Worm (Caenorhabditis elegans) whole organism, L4 larva: ENCODE data around the gene irld-34.

Source experiments
- D1046.2 ChIP-seq: fragments of 200-800 bp; sonication (Bioruptor generic); IDR thresholded peaks from 2 replicates; pipeline ENCODE4 v1.3.6; 2022; ENCODE audit warnings: missing genetic modification characterization, missing compliant biosample characterization
- F10B5.3 ChIP-seq: sonication (generic microtip); optimal IDR thresholded peaks from 2 replicates; lab custom pipeline; 2016; ENCODE audit warnings: mild to moderate bottlenecking, missing genetic modification characterization, missing compliant biosample characterization
- Y5F2A.4 ChIP-seq: fragments of 200-800 bp; sonication (Bioruptor generic); optimal IDR thresholded peaks from 2 replicates; lab custom pipeline; 2018; ENCODE audit warnings: mild to moderate bottlenecking, missing genetic modification characterization, missing compliant biosample characterization
- aha-1 ChIP-seq: fragments of 150-350 bp; peaks from one replicate; lab custom pipeline; 2014; ENCODE audit warnings: missing biosample characterization, missing genetic modification characterization
- ceh-44 ChIP-seq: fragments of 200-800 bp; sonication (Bioruptor generic); IDR thresholded peaks from 2 replicates; pipeline ENCODE4 v1.3.6; 2022; ENCODE audit warnings: missing genetic modification reagents, missing genetic modification characterization, missing compliant biosample characterization
- ctbp-1 ChIP-seq: fragments of 200-800 bp; sonication (Bioruptor generic); IDR thresholded peaks from 2 replicates; pipeline ENCODE4 v1.3.6; 2022; ENCODE audit warnings: missing genetic modification reagents, missing genetic modification characterization, missing compliant biosample characterization
- gei-8 ChIP-seq: fragments of 200-800 bp; sonication (Bioruptor generic); optimal IDR thresholded peaks from 2 replicates; lab custom pipeline; 2018; ENCODE audit warnings: mild to moderate bottlenecking, missing genetic modification characterization, missing compliant biosample characterization
- lin-15B ChIP-seq: fragments of 150-350 bp; sonication (generic microtip); optimal IDR thresholded peaks from 3 replicates; lab custom pipeline; 2014; ENCODE audit warnings: missing biosample characterization, missing genetic modification characterization
- lin-38 ChIP-seq: fragments of 200-800 bp; sonication (Bioruptor generic); IDR thresholded peaks from 2 replicates; pipeline ENCODE4 v1.3.6; 2022; ENCODE audit warnings: missing genetic modification reagents, missing genetic modification characterization, missing compliant biosample characterization
- lsy-2 ChIP-seq, 2 experiments: fragments of 150-350 bp in 1 of 2; sonication (generic microtip) in 1 of 2; optimal IDR thresholded peaks; 2 replicates each; lab custom pipeline; 2014 to 2017; ENCODE audit warnings: missing biosample characterization in 2 of 2, missing genetic modification characterization in 2 of 2
- madf-9 ChIP-seq: fragments of 200-800 bp; sonication (Bioruptor generic); conservative IDR thresholded peaks from 2 replicates; pipeline ENCODE4 v1.3.6; 2022; ENCODE audit warnings: missing genetic modification reagents, missing genetic modification characterization, missing compliant biosample characterization
- mep-1 ChIP-seq: fragments of 150-350 bp; sonication (generic microtip); optimal IDR thresholded peaks from 3 replicates; lab custom pipeline; 2014; ENCODE audit warnings: missing biosample characterization, missing genetic modification characterization
- nhr-25 ChIP-seq: sonication (generic microtip); optimal IDR thresholded peaks from 2 replicates; lab custom pipeline; 2017; ENCODE audit warnings: missing genetic modification characterization, mild to moderate bottlenecking, missing compliant biosample characterization, antibody characterized with exemption, moderate library complexity, borderline replicate concordance; ENCODE audit not compliant: insufficient read depth
- nhr-41 ChIP-seq: fragments of 200-800 bp; sonication (Bioruptor generic); IDR thresholded peaks from 2 replicates; pipeline ENCODE4 v1.3.6; 2022; ENCODE audit warnings: missing genetic modification reagents, missing genetic modification characterization, missing compliant biosample characterization
- nhr-6 ChIP-seq: fragments of 150-350 bp; optimal IDR thresholded peaks from 2 replicates; lab custom pipeline; 2014; ENCODE audit warnings: missing biosample characterization, missing genetic modification characterization
- nhr-76 ChIP-seq: fragments of 150-350 bp; optimal IDR thresholded peaks from 2 replicates; lab custom pipeline; 2014; ENCODE audit warnings: missing biosample characterization, missing genetic modification characterization
- pha-4 ChIP-seq, 2 experiments: fragments of 150-350 bp in 1 of 2; fragments of 200-800 bp in 1 of 2; sonication (Bioruptor generic) in 1 of 2; IDR thresholded peaks in 1 of 2; optimal IDR thresholded peaks in 1 of 2; 2 replicates each; pipeline versions ENCODE4 v1.3.6 to Lab custom; 2014 to 2022; ENCODE audit warnings: missing genetic modification characterization in 2 of 2, missing genetic modification reagents in 2 of 2, missing biosample characterization in 1 of 2, missing compliant biosample characterization in 1 of 2
- php-3 ChIP-seq: fragments of 200-800 bp; sonication (Bioruptor generic); IDR thresholded peaks from 2 replicates; pipeline ENCODE4 v1.3.6; 2022; ENCODE audit warnings: missing genetic modification reagents, missing genetic modification characterization, missing compliant biosample characterization
- sdz-12 ChIP-seq: fragments of 200-800 bp; sonication (Bioruptor generic); optimal IDR thresholded peaks from 2 replicates; lab custom pipeline; 2018; ENCODE audit warnings: mild to moderate bottlenecking, missing genetic modification characterization, missing compliant biosample characterization
- tag-97 ChIP-seq: fragments of 200-800 bp; sonication (Bioruptor generic); IDR thresholded peaks from 2 replicates; pipeline ENCODE4 v1.3.6; 2022; ENCODE audit warnings: missing genetic modification characterization, missing compliant biosample characterization
- unc-62 ChIP-seq, 3 experiments: fragments of 150-350 bp in 1 of 3; sonication (generic microtip); optimal IDR thresholded peaks in 2 of 3; peaks in 1 of 3; 1 replicate in 1 of 3; 2 replicates in 2 of 3; lab custom pipeline; 2014 to 2017; ENCODE audit warnings: missing biosample characterization in 3 of 3, missing genetic modification characterization in 3 of 3, missing genetic modification reagents in 3 of 3, missing genotype in 1 of 3
- vab-7 ChIP-seq: fragments of 200-800 bp; sonication (Bioruptor generic); IDR thresholded peaks from 2 replicates; pipeline ENCODE4 v1.3.6; 2022; ENCODE audit warnings: missing genetic modification reagents, missing genetic modification characterization, missing compliant biosample characterization

Gene irld-34

ce11 chrIII:9199605-9200004 is 44.7 kb downstream of the irld-34 start, which contains the start of gene ZC84.6:
Gene ZC84.6, minus strand, starts transcription at chrIII:9199705.
- TF ChIP-seq sdz-12 (GFP tag; lab: Kevin White, UChicago) (no peak), php-3 (GFP tag; lab: Robert Waterston, UW) (no peak), lin-15B (tag; lab: Kevin White, UChicago) (no peak), aha-1 (tag; lab: Kevin White, UChicago) (no peak), Y5F2A.4 (no peak)

- TF ChIP-seq unc-62 (GFP tag; optimal IDR thresholded peaks at IDR 0.05 in 1 of 2; lab: Kevin White, UChicago) (peak in 1 of 2 experiments; percentile 92), unc-62 (tag; optimal IDR thresholded peaks at IDR 0.05; lab: Kevin White, UChicago) (no peak), nhr-76 (no peak), pha-4 (GFP tag; IDR thresholded peaks at IDR 0.05; lab: Robert Waterston, UW) (no peak), pha-4 (tag; optimal IDR thresholded peaks at IDR 0.05; lab: Kevin White, UChicago) (no peak)
These were observed 47.1 kb downstream of the irld-34 start for ce11 chrIII:9201977-9202376.

- TF ChIP-seq nhr-6 (tag; lab: Kevin White, UChicago) (no peak), ctbp-1 (GFP tag; lab: Robert Waterston, UW) (no peak), madf-9 (no peak), tag-97 (GFP tag; lab: Robert Waterston, UW) (no peak), lin-15B (tag; lab: Kevin White, UChicago) (no peak), F10B5.3 (tag; lab: Kevin White, UChicago) (no peak), lsy-2 (tag; optimal IDR thresholded peaks at IDR 0.05; lab: Kevin White, UChicago) (no peak), lin-38 (GFP tag; lab: Robert Waterston, UW) (no peak), Y5F2A.4 (no peak), vab-7 (GFP tag; lab: Robert Waterston, UW) (no peak), nhr-41 (GFP tag; lab: Robert Waterston, UW) (no peak), ceh-44 (GFP tag; lab: Robert Waterston, UW) (no peak), gei-8 (GFP tag; lab: Kevin White, UChicago) (no peak), mep-1 (tag; lab: Kevin White, UChicago) (no peak), D1046.2 (no peak), nhr-25 (tag; lab: Kevin White, UChicago) (no peak)
These were observed 51.3 kb downstream of the irld-34 start, which contains the start of gene ZC84.1 for ce11 chrIII:9206185-9206584. Gene ZC84.1, minus strand, starts transcription at chrIII:9206285.
